Worm (Caenorhabditis elegans): Measurements from ENCODE around the gene rnf-121.

The rnf-121 gene

ce11 chrIII:4152309-4152708, 18.4 kb downstream of the rnf-121 start:
- TF ChIP-seq zfh-2 (GFP tag; conservative IDR thresholded peaks at IDR 0.05) (peak; percentile 72; the same call in 1 of the 2 replicates), nhr-90 (tag; optimal IDR thresholded peaks at IDR 0.05) (no peak), nfya-2 (GFP tag; IDR thresholded peaks at IDR 0.05) (no peak)

ce11 chrIII:4151548-4152104, 19.1 kb downstream of the rnf-121 start, which contains the start of the genes wht-3 and har-1:
wht-3 (minus strand) TSS chrIII:4151598.
har-1 (plus strand) TSS chrIII:4152054.
- TF ChIP-seq rcor-1 (GFP tag; IDR thresholded peaks at IDR 0.05) (no peak), Y67H2A.10 (GFP tag; conservative IDR thresholded peaks at IDR 0.05) (no peak), F39B2.1 (GFP tag; IDR thresholded peaks at IDR 0.05) (0 out of 2 replicates have a peak, but pooled peaks have one; percentile 15), egl-44 (GFP tag; IDR thresholded peaks at IDR 0.05) (no peak), ceh-91 (GFP tag; IDR thresholded peaks at IDR 0.05) (no peak), hmg-1.2 (GFP tag; IDR thresholded peaks at IDR 0.05) (0 out of 2 replicates have a peak, but pooled peaks have one; percentile 4), F10E7.11 (tag; optimal IDR thresholded peaks at IDR 0.05) (no peak), ceh-27 (GFP tag; optimal IDR thresholded peaks at IDR 0.05) (no peak), egrh-3 (GFP tag; IDR thresholded peaks at IDR 0.05) (no peak), B0336.3 (GFP tag; IDR thresholded peaks at IDR 0.05) (0 out of 2 replicates have a peak, but pooled peaks have one; percentile 35), K11D2.4 (GFP tag; IDR thresholded peaks at IDR 0.05) (no peak), tbx-9 (tag; optimal IDR thresholded peaks at IDR 0.05; ENCODE audit: borderline replicate concordance) (no peak), atf-7 (tag; optimal IDR thresholded peaks at IDR 0.05) (peak; percentile 36), F37B4.10 (GFP tag; IDR thresholded peaks at IDR 0.05) (no peak), dpl-1 (GFP tag; optimal IDR thresholded peaks at IDR 0.05) (no peak), ztf-22 (GFP tag; optimal IDR thresholded peaks at IDR 0.05) (no peak), C17E4.6 (GFP tag; IDR thresholded peaks at IDR 0.05) (no peak), snpc-1.1 (tag; optimal IDR thresholded peaks at IDR 0.05; ENCODE audit: insufficient read depth) (no peak), ztf-26 (tag; optimal IDR thresholded peaks at IDR 0.05) (no peak), F57A8.1 (GFP tag; optimal IDR thresholded peaks at IDR 0.05) (no peak), ceh-40 (GFP tag; IDR thresholded peaks at IDR 0.05) (no peak), chd-7 (tag; optimal IDR thresholded peaks at IDR 0.05) (no peak), xnd-1 (tag; optimal IDR thresholded peaks at IDR 0.05) (no peak), sea-2 (GFP tag; IDR thresholded peaks at IDR 0.05) (no peak), lin-54 (GFP tag; optimal IDR thresholded peaks at IDR 0.05) (peak; percentile 28), lin-35 (GFP tag; optimal IDR thresholded peaks at IDR 0.05) (no peak), nfya-1 (tag; optimal IDR thresholded peaks at IDR 0.05; ENCODE audit: borderline replicate concordance, insufficient read depth) (no peak), hsf-1 (GFP tag; IDR thresholded peaks at IDR 0.05) (peak; percentile 60; the same call in 1 of the 2 replicates), dpff-1 (tag; optimal IDR thresholded peaks at IDR 0.05) (no peak), madf-6 (GFP tag; IDR thresholded peaks at IDR 0.05) (peak; percentile 34), ceh-79 (tag; optimal IDR thresholded peaks at IDR 0.05) (peak; percentile 74), hlh-26 (GFP tag; conservative IDR thresholded peaks at IDR 0.05) (no peak), madf-10 (tag; optimal IDR thresholded peaks at IDR 0.05) (no peak), K12H6.12 (tag; optimal IDR thresholded peaks at IDR 0.05) (no peak), snpc-1.3 (tag; optimal IDR thresholded peaks at IDR 0.05; ENCODE audit: insufficient read depth) (no peak), him-1 (tag; optimal IDR thresholded peaks at IDR 0.05) (no peak), let-607 (tag; optimal IDR thresholded peaks at IDR 0.05) (no peak), sdz-38 (tag; optimal IDR thresholded peaks at IDR 0.05) (no peak), ets-4 (GFP tag; optimal IDR thresholded peaks at IDR 0.05) (no peak), tbp1 (GFP tag; optimal IDR thresholded peaks at IDR 0.05) (no peak), mes-4 (tag; optimal IDR thresholded peaks at IDR 0.05) (no peak), ekl-4 (GFP tag; IDR thresholded peaks at IDR 0.05) (0 out of 2 replicates have a peak, but pooled peaks have one; percentile 37)

Measured in whole organism, young adult.